Worm (Caenorhabditis elegans) whole organism, L1 larva: ENCODE results near the gene rle-1.

ENCODE experiments used
- C04F5.9 ChIP-seq: sonication (generic microtip); optimal IDR thresholded peaks from 2 replicates; lab custom pipeline; 2016; ENCODE audit warnings: missing genetic modification characterization, missing compliant biosample characterization
- F16B12.6 ChIP-seq: fragments of 150-350 bp; optimal IDR thresholded peaks from 2 replicates; lab custom pipeline; 2014; ENCODE audit warnings: missing biosample characterization, missing genetic modification characterization
- aha-1 ChIP-seq: fragments of 150-350 bp; optimal IDR thresholded peaks from 2 replicates; lab custom pipeline; 2014; ENCODE audit warnings: missing biosample characterization, missing genetic modification characterization
- alr-1 ChIP-seq: fragments of 200-800 bp; sonication (Bioruptor generic); optimal IDR thresholded peaks from 2 replicates; lab custom pipeline; 2018; ENCODE audit warnings: borderline replicate concordance, mild to moderate bottlenecking, missing genetic modification characterization, missing compliant biosample characterization
- aly-2 ChIP-seq: fragments of 150-350 bp; optimal IDR thresholded peaks from 2 replicates; lab custom pipeline; 2014; ENCODE audit warnings: missing biosample characterization, missing genetic modification characterization
- ama-1 ChIP-seq: fragments of 150-350 bp; optimal IDR thresholded peaks from 2 replicates; lab custom pipeline; 2014
- blmp-1 ChIP-seq: fragments of 150-350 bp; optimal IDR thresholded peaks from 2 replicates; lab custom pipeline; 2014; ENCODE audit warnings: missing biosample characterization, missing genetic modification characterization
- ceh-63 ChIP-seq: fragments of 200-800 bp; sonication (Bioruptor generic); optimal IDR thresholded peaks from 2 replicates; lab custom pipeline; 2018; ENCODE audit warnings: mild to moderate bottlenecking, missing genetic modification characterization, missing compliant biosample characterization
- ceh-8 ChIP-seq: fragments of 200-800 bp; sonication (Bioruptor generic); optimal IDR thresholded peaks from 2 replicates; lab custom pipeline; 2018; ENCODE audit warnings: mild to moderate bottlenecking, missing genetic modification characterization, moderate library complexity, missing compliant biosample characterization
- ceh-82 ChIP-seq, 3 experiments: fragments of 150-350 bp in 1 of 3; sonication (generic microtip) in 2 of 3; optimal IDR thresholded peaks; 2 replicates each; lab custom pipeline; 2014 to 2017; ENCODE audit warnings: missing biosample characterization in 3 of 3, missing genetic modification characterization in 3 of 3
- ceh-88 ChIP-seq: fragments of 200-800 bp; sonication (Bioruptor generic); IDR thresholded peaks from 2 replicates; pipeline ENCODE4 v1.3.6; 2022; ENCODE audit warnings: missing genetic modification characterization, missing compliant biosample characterization
- ceh-90 ChIP-seq: sonication (generic microtip); optimal IDR thresholded peaks from 2 replicates; lab custom pipeline; 2016; ENCODE audit warnings: missing genetic modification characterization, missing compliant biosample characterization
- dpl-1 ChIP-seq, 3 experiments: fragments of 150-350 bp in 2 of 3; sonication (generic microtip) in 1 of 3; optimal IDR thresholded peaks; 2 replicates each; lab custom pipeline; 2014 to 2017; ENCODE audit warnings: missing biosample characterization in 3 of 3, missing genetic modification characterization in 3 of 3, missing genetic modification reagents in 3 of 3
- dsc-1 ChIP-seq: sonication (generic microtip); optimal IDR thresholded peaks from 2 replicates; lab custom pipeline; 2016; ENCODE audit warnings: mild to moderate bottlenecking, missing genetic modification characterization, missing compliant biosample characterization
- egl-13 ChIP-seq: sonication (generic microtip); optimal IDR thresholded peaks from 2 replicates; lab custom pipeline; 2016; ENCODE audit warnings: missing genotype, missing genetic modification reagents, missing genetic modification characterization, missing compliant biosample characterization
- ets-5 ChIP-seq: fragments of 200-800 bp; sonication (Bioruptor generic); IDR thresholded peaks from 2 replicates; pipeline ENCODE4 v1.3.6; 2022; ENCODE audit warnings: missing genetic modification characterization, missing compliant biosample characterization
- fkh-8 ChIP-seq: sonication (generic microtip); optimal IDR thresholded peaks from 2 replicates; lab custom pipeline; 2016; ENCODE audit warnings: mild to moderate bottlenecking, missing genetic modification characterization, missing compliant biosample characterization
- fos-1 ChIP-seq: fragments of 150-350 bp; optimal IDR thresholded peaks from 2 replicates; lab custom pipeline; 2014; ENCODE audit warnings: missing biosample characterization, missing genetic modification characterization
- hlh-17 ChIP-seq: fragments of 200-800 bp; sonication (Bioruptor generic); optimal IDR thresholded peaks from 2 replicates; lab custom pipeline; 2018; ENCODE audit warnings: missing genetic modification characterization, mild to moderate bottlenecking, missing compliant biosample characterization, moderate library complexity, borderline replicate concordance
- hlh-4 ChIP-seq: sonication (generic microtip); optimal IDR thresholded peaks from 2 replicates; lab custom pipeline; 2016; ENCODE audit warnings: mild to moderate bottlenecking, missing genetic modification characterization, missing compliant biosample characterization
- irx-1 ChIP-seq: sonication (generic microtip); optimal IDR thresholded peaks from 2 replicates; lab custom pipeline; 2016; ENCODE audit warnings: missing genetic modification characterization, missing compliant biosample characterization
- jun-1 ChIP-seq: fragments of 150-350 bp; optimal IDR thresholded peaks from 2 replicates; lab custom pipeline; 2014; ENCODE audit warnings: missing biosample characterization, missing genetic modification reagents, missing genetic modification characterization
- lin-15B ChIP-seq: fragments of 150-350 bp; sonication (generic microtip); optimal IDR thresholded peaks from 3 replicates; lab custom pipeline; 2014; ENCODE audit warnings: missing biosample characterization, missing genetic modification characterization
- lin-35 ChIP-seq, 2 experiments: fragments of 150-350 bp; optimal IDR thresholded peaks; 2 replicates each; lab custom pipeline; 2014; ENCODE audit warnings: missing biosample characterization in 2 of 2, missing genetic modification characterization in 2 of 2, missing genetic modification reagents in 2 of 2
- lir-3 ChIP-seq: sonication (generic microtip); optimal IDR thresholded peaks from 2 replicates; lab custom pipeline; 2016; ENCODE audit warnings: mild to moderate bottlenecking, missing genetic modification characterization, moderate library complexity, missing compliant biosample characterization; ENCODE audit not compliant: poor library complexity
- mab-9 ChIP-seq: fragments of 200-800 bp; sonication (Bioruptor generic); IDR thresholded peaks from 2 replicates; pipeline ENCODE4 v1.3.6; 2022; ENCODE audit warnings: missing genetic modification reagents, missing genetic modification characterization, missing compliant biosample characterization
- mdl-1 ChIP-seq, 2 experiments: fragments of 150-350 bp; optimal IDR thresholded peaks; 2 replicates each; lab custom pipeline; 2014 to 2017; ENCODE audit warnings: missing biosample characterization in 2 of 2, missing genetic modification characterization in 2 of 2, inconsistent platforms in 1 of 2
- nhr-11 ChIP-seq: fragments of 150-350 bp; optimal IDR thresholded peaks from 2 replicates; lab custom pipeline; 2014; ENCODE audit warnings: missing biosample characterization, missing genetic modification characterization
- nhr-12 ChIP-seq: sonication (generic microtip); optimal IDR thresholded peaks from 2 replicates; lab custom pipeline; 2017; ENCODE audit warnings: missing biosample characterization, missing genetic modification characterization
- nhr-19 ChIP-seq: fragments of 200-800 bp; sonication (Bioruptor generic); conservative IDR thresholded peaks from 2 replicates; pipeline ENCODE4 v1.3.6; 2022; ENCODE audit warnings: missing genetic modification characterization, missing compliant biosample characterization
- nhr-20 ChIP-seq: sonication (generic microtip); optimal IDR thresholded peaks from 2 replicates; lab custom pipeline; 2016; ENCODE audit warnings: mild to moderate bottlenecking, missing genetic modification characterization, missing compliant biosample characterization
- nhr-47 ChIP-seq: sonication (generic microtip); optimal IDR thresholded peaks from 2 replicates; lab custom pipeline; 2016; ENCODE audit warnings: mild to moderate bottlenecking, missing genetic modification characterization, moderate library complexity, missing compliant biosample characterization
- nhr-71 ChIP-seq: sonication (generic microtip); optimal IDR thresholded peaks from 2 replicates; lab custom pipeline; 2016; ENCODE audit warnings: mild to moderate bottlenecking, missing genetic modification characterization, moderate library complexity, missing compliant biosample characterization
- nhr-76 ChIP-seq: sonication (generic microtip); optimal IDR thresholded peaks from 2 replicates; lab custom pipeline; 2017; ENCODE audit warnings: missing biosample characterization, missing genetic modification characterization
- nhr-84 ChIP-seq: sonication (generic microtip); optimal IDR thresholded peaks from 2 replicates; lab custom pipeline; 2017; ENCODE audit warnings: missing biosample characterization, missing genetic modification characterization
- pag-3 ChIP-seq: sonication (generic microtip); optimal IDR thresholded peaks from 2 replicates; lab custom pipeline; 2017; ENCODE audit warnings: missing genetic modification characterization, mild to moderate bottlenecking, missing compliant biosample characterization, antibody characterized with exemption, borderline replicate concordance; ENCODE audit not compliant: insufficient read depth
- pax-3 ChIP-seq: fragments of 200-800 bp; sonication (Bioruptor generic); optimal IDR thresholded peaks from 2 replicates; lab custom pipeline; 2018; ENCODE audit warnings: mild to moderate bottlenecking, missing genetic modification characterization, moderate library complexity, missing compliant biosample characterization
- pqm-1 ChIP-seq: sonication (generic microtip); optimal IDR thresholded peaks from 3 replicates; lab custom pipeline; 2017; ENCODE audit warnings: missing biosample characterization, missing genetic modification characterization
- rnt-1 ChIP-seq: sonication (generic microtip); optimal IDR thresholded peaks from 2 replicates; lab custom pipeline; 2016; ENCODE audit warnings: mild to moderate bottlenecking, missing genetic modification characterization, moderate library complexity, missing compliant biosample characterization
- skn-1 ChIP-seq: fragments of 150-350 bp; optimal IDR thresholded peaks from 2 replicates; lab custom pipeline; 2014; ENCODE audit warnings: missing biosample characterization, missing genetic modification characterization
- snpc-4 ChIP-seq: fragments of 150-350 bp; optimal IDR thresholded peaks from 2 replicates; lab custom pipeline; 2014; ENCODE audit warnings: missing biosample characterization, missing genetic modification characterization
- snu-23 ChIP-seq: sonication (generic microtip); optimal IDR thresholded peaks from 2 replicates; lab custom pipeline; 2016; ENCODE audit warnings: missing genetic modification characterization, missing compliant biosample characterization
- sox-4 ChIP-seq: sonication (generic microtip); optimal IDR thresholded peaks from 2 replicates; lab custom pipeline; 2016; ENCODE audit warnings: missing genetic modification characterization, missing compliant biosample characterization
- sptf-1 ChIP-seq: fragments of 150-350 bp; optimal IDR thresholded peaks from 2 replicates; lab custom pipeline; 2014; ENCODE audit warnings: missing biosample characterization, missing genetic modification characterization
- swsn-7 ChIP-seq: sonication (generic microtip); optimal IDR thresholded peaks from 2 replicates; lab custom pipeline; 2016; ENCODE audit warnings: missing genetic modification characterization, missing compliant biosample characterization
- tlp-1 ChIP-seq: fragments of 150-350 bp; optimal IDR thresholded peaks from 2 replicates; lab custom pipeline; 2014; ENCODE audit warnings: missing biosample characterization, missing genetic modification characterization
- unc-130 ChIP-seq: fragments of 150-350 bp; optimal IDR thresholded peaks from 2 replicates; lab custom pipeline; 2017; ENCODE audit warnings: missing biosample characterization, missing genetic modification characterization, inconsistent platforms
- unc-30 ChIP-seq: sonication (generic microtip); optimal IDR thresholded peaks from 2 replicates; lab custom pipeline; 2017; ENCODE audit warnings: missing biosample characterization, missing genetic modification characterization
- unc-86 ChIP-seq: sonication (generic microtip); optimal IDR thresholded peaks from 2 replicates; lab custom pipeline; 2016; ENCODE audit warnings: missing genetic modification characterization, missing compliant biosample characterization
- vab-15 ChIP-seq: sonication (generic microtip); optimal IDR thresholded peaks from 2 replicates; lab custom pipeline; 2017; ENCODE audit warnings: missing genotype, mild to moderate bottlenecking, missing genetic modification characterization, missing compliant biosample characterization
- xbp-1 ChIP-seq: sonication (generic microtip); optimal IDR thresholded peaks from 2 replicates; lab custom pipeline; 2016; ENCODE audit warnings: missing genetic modification characterization, missing compliant biosample characterization
- zag-1 ChIP-seq: fragments of 150-350 bp; optimal IDR thresholded peaks from 2 replicates; lab custom pipeline; 2014; ENCODE audit warnings: missing biosample characterization, missing genetic modification characterization
- zip-4 ChIP-seq: fragments of 200-800 bp; sonication (Bioruptor generic); optimal IDR thresholded peaks from 2 replicates; lab custom pipeline; 2018; ENCODE audit warnings: mild to moderate bottlenecking, missing genetic modification characterization, moderate library complexity, missing compliant biosample characterization

The rle-1 gene

ce11 chrIII:10895817-10896413 is 40.1 kb upstream of the rle-1 start, which contains the start of gene com-1 (continued):
- TF ChIP-seq ceh-90 (no peak), pqm-1 (tag; lab: Kevin White, UChicago) (no peak), ceh-63 (GFP tag; lab: Kevin White, UChicago) (no peak), aly-2 (tag; lab: Kevin White, UChicago) (no peak), egl-13 (tag; lab: Kevin White, UChicago) (no peak), unc-86 (tag; lab: Kevin White, UChicago) (no peak), pax-3 (tag; lab: Kevin White, UChicago) (no peak), skn-1 (tag; lab: Kevin White, UChicago) (peak; percentile 42), nhr-12 (no peak), irx-1 (no peak), snpc-4 (peak; percentile 22), hlh-17 (GFP tag; lab: Kevin White, UChicago) (no peak), unc-130 (tag; lab: Kevin White, UChicago) (no peak), dsc-1 (tag; lab: Kevin White, UChicago) (peak; percentile 15), tlp-1 (tag; lab: Kevin White, UChicago) (no peak), lin-35 (GFP tag; optimal IDR thresholded peaks at IDR 0.05; lab: Kevin White, UChicago) (peak; percentile 58 to 67), jun-1 (tag; lab: Kevin White, UChicago) (no peak), pag-3 (tag; lab: Kevin White, UChicago) (no peak), nhr-11 (tag; lab: Kevin White, UChicago) (no peak), alr-1 (no peak), ceh-82 (tag; optimal IDR thresholded peaks at IDR 0.05; lab: Kevin White, UChicago) (peak in 2 of 3 experiments; percentile 56 to 59), nhr-84 (tag; lab: Kevin White, UChicago) (no peak), nhr-19 (GFP tag; lab: Robert Waterston, UW) (no peak), ets-5 (GFP tag; lab: Robert Waterston, UW) (no peak), nhr-76 (tag; lab: Kevin White, UChicago) (no peak), zip-4 (no peak), ceh-8 (GFP tag; lab: Kevin White, UChicago) (no peak), unc-30 (tag; lab: Kevin White, UChicago) (no peak), dpl-1 (GFP tag; optimal IDR thresholded peaks at IDR 0.05; lab: Kevin White, UChicago) (peak; percentile 30 to 72 (median 42)), F16B12.6 (tag; lab: Kevin White, UChicago) (no peak), ceh-88 (no peak), rnt-1 (tag; lab: Kevin White, UChicago) (no peak), ama-1 (lab: Kevin White, UChicago) (no peak), aha-1 (tag; lab: Kevin White, UChicago) (no peak), fos-1 (tag; lab: Kevin White, UChicago) (no peak), lir-3 (tag; lab: Kevin White, UChicago) (no peak), sptf-1 (no peak), swsn-7 (tag; lab: Kevin White, UChicago) (peak; percentile 29), nhr-20 (peak; percentile 29), sox-4 (tag; lab: Kevin White, UChicago) (no peak), hlh-4 (tag; lab: Kevin White, UChicago) (no peak), lin-15B (peak; percentile 60), nhr-71 (tag; lab: Kevin White, UChicago) (peak; percentile 53), mab-9 (GFP tag; lab: Robert Waterston, UW) (no peak), C04F5.9 (tag; lab: Kevin White, UChicago) (no peak), xbp-1 (peak; percentile 14), nhr-47 (tag; lab: Kevin White, UChicago) (peak; percentile 46), zag-1 (tag; lab: Kevin White, UChicago) (no peak), snu-23 (peak; percentile 54), vab-15 (no peak), blmp-1 (tag; lab: Kevin White, UChicago) (peak; percentile 58), fkh-8 (tag; lab: Kevin White, UChicago) (no peak), mdl-1 (tag; optimal IDR thresholded peaks at IDR 0.05; lab: Kevin White, UChicago) (no peak)
